Fruit fly (Drosophila melanogaster): ENCODE data around the gene Cyp6d5.

Cyp6d5 gene

dm6 chr3R:14035924-14036448, 7.0 kb downstream of the Cyp6d5 start, which contains the start of gene CG9922 (continued):
- TF ChIP-seq pum (GFP tag; optimal IDR thresholded peaks at IDR 0.05) (peak; percentile 52), HLH3B (GFP tag; IDR thresholded peaks at IDR 0.05) (no peak), Meics (GFP tag; optimal IDR thresholded peaks at IDR 0.05) (peak; percentile 0), dmrt11E (tag; optimal IDR thresholded peaks at IDR 0.05) (peak; percentile 39), NK7.1 (GFP tag; optimal IDR thresholded peaks at IDR 0.05) (no peak), lab (GFP tag; optimal IDR thresholded peaks at IDR 0.05) (peak; percentile 44), Eip74EF (GFP tag; optimal IDR thresholded peaks at IDR 0.05) (no peak), CG8944 (GFP tag; optimal IDR thresholded peaks at IDR 0.05) (peak; percentile 60), CG2116 (GFP tag; optimal IDR thresholded peaks at IDR 0.05) (peak; percentile 94), CG15514 (GFP tag; optimal IDR thresholded peaks at IDR 0.05) (peak; percentile 87), trh (GFP tag; optimal IDR thresholded peaks at IDR 0.05) (no peak), BEAF-32 (GFP tag; optimal IDR thresholded peaks at IDR 0.05) (peak; percentile 74), H2.0 (GFP tag; IDR thresholded peaks at IDR 0.05) (no peak), Elba2 (GFP tag; optimal IDR thresholded peaks at IDR 0.05) (no peak), psq (GFP tag; optimal IDR thresholded peaks at IDR 0.05) (no peak), Ravus (GFP tag; IDR thresholded peaks at IDR 0.05) (no peak), CG10543 (GFP tag; optimal IDR thresholded peaks at IDR 0.05) (peak; percentile 23), CG9932 (GFP tag; IDR thresholded peaks at IDR 0.05) (peak; percentile 35; the same call in 1 of the 2 replicates), HmgD (GFP tag; optimal IDR thresholded peaks at IDR 0.05) (peak; percentile 49), dpn (GFP tag; optimal IDR thresholded peaks at IDR 0.05) (peak; percentile 43 to 58), CG30403 (GFP tag; optimal IDR thresholded peaks at IDR 0.05) (peak; percentile 67), CG14441 (GFP tag; IDR thresholded peaks at IDR 0.05) (0 out of 2 replicates have a peak, but pooled peaks have one; percentile 22), Gug (GFP tag; IDR thresholded peaks at IDR 0.05) (no peak), CG11560 (tag; IDR thresholded peaks at IDR 0.05) (no peak), CG4282 (GFP tag; optimal IDR thresholded peaks at IDR 0.05) (no peak), bcd (GFP tag; optimal IDR thresholded peaks at IDR 0.05) (no peak), CG12071 (GFP tag; optimal IDR thresholded peaks at IDR 0.05) (no peak), ems (GFP tag; optimal IDR thresholded peaks at IDR 0.05) (peak; percentile 60), btn (GFP tag; optimal IDR thresholded peaks at IDR 0.05) (no peak), Optix (GFP tag; IDR thresholded peaks at IDR 0.05) (no peak), dysf (GFP tag; IDR thresholded peaks at IDR 0.05) (no peak), ro (GFP tag; IDR thresholded peaks at IDR 0.05) (no peak), CG9609 (GFP tag; optimal IDR thresholded peaks at IDR 0.05) (peak; percentile 33), run (tag; optimal IDR thresholded peaks at IDR 0.05) (no peak), CG12236 (GFP tag; optimal IDR thresholded peaks at IDR 0.05) (peak; percentile 30), CG4424 (GFP tag; optimal IDR thresholded peaks at IDR 0.05) (no peak), CG7271 (tag; optimal IDR thresholded peaks at IDR 0.05) (no peak), CG43689 (GFP tag; IDR thresholded peaks at IDR 0.05) (no peak), CG11085 (GFP tag; IDR thresholded peaks at IDR 0.05) (no peak), NFAT (GFP tag; IDR thresholded peaks at IDR 0.05) (no peak), CG6683 (GFP tag; optimal IDR thresholded peaks at IDR 0.05) (peak; percentile 33), hth (optimal IDR thresholded peaks at IDR 0.05) (no peak), Pdp1 (GFP tag; optimal IDR thresholded peaks at IDR 0.05) (peak; percentile 44 to 51), Lhr (GFP tag; optimal IDR thresholded peaks at IDR 0.05) (peak; percentile 73), tap (tag; optimal IDR thresholded peaks at IDR 0.05) (peak; percentile 21), CG10979 (tag; optimal IDR thresholded peaks at IDR 0.05) (peak; percentile 41), CG30431 (GFP tag; optimal IDR thresholded peaks at IDR 0.05) (no peak), YL-1 (GFP tag; optimal IDR thresholded peaks at IDR 0.05) (peak; percentile 61), HmgZ (tag; optimal IDR thresholded peaks at IDR 0.05) (peak; percentile 72), CG16779 (GFP tag; IDR thresholded peaks at IDR 0.05) (no peak), Myb (GFP tag; optimal IDR thresholded peaks at IDR 0.05) (peak; percentile 39)

Measured in whole organism, embryonic.